Fruit fly (Drosophila melanogaster): ENCODE data around the gene CG15564.

DNA sequence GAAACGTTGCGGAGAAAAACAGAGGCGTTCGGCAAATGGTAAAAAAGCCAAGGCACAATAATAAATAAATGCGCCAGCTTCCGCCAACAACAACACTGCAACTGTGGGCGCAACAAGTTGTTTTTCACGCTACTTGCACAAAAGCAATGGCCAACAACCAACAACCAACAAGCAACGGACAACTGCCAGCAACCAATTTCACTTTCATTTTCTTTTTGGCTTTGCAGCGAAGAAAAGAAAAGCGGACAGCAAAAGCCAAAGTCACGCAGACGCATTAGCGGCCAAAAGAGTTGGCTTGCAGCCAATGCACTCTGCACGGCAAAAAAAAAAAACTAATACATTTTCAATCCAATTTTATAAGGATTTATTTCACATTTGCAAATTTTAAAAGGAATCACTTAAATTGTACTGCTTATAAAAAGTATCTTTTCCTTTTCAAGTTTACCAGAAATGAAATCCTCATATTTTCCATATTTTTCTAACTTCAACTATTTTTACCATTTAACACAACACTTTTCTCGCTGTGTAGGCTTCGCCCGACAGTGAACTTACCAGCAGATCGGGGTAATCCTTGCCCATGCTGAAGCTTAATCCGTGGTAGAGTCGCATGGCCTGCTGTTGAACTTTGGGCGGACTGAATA, 16.1 kb upstream of the CG15564 start:
- no peak for TF ChIP-seq CG12744 (GFP tag; optimal IDR thresholded peaks at IDR 0.05)
- no peak for TF ChIP-seq CG9215 (GFP tag; IDR thresholded peaks at IDR 0.05)
- no peak for TF ChIP-seq gfzf (GFP tag; optimal IDR thresholded peaks at IDR 0.05)
- no peak for TF ChIP-seq sqz (GFP tag; optimal IDR thresholded peaks at IDR 0.05)
- no peak for TF ChIP-seq ftz-f1 (GFP tag; optimal IDR thresholded peaks at IDR 0.05)
- no peak for TF ChIP-seq CG33557 (GFP tag; optimal IDR thresholded peaks at IDR 0.05)
- no peak for TF ChIP-seq sug (tag; optimal IDR thresholded peaks at IDR 0.05)
- TF ChIP-seq Dll (GFP tag; IDR thresholded peaks at IDR 0.05; ENCODE audit: partially characterized antibody) = no peak
- TF ChIP-seq CG3407 (GFP tag; optimal IDR thresholded peaks at IDR 0.05) = no peak
- TF ChIP-seq ase (GFP tag; IDR thresholded peaks at IDR 0.05) = no peak
- TF ChIP-seq Hmr (GFP tag; optimal IDR thresholded peaks at IDR 0.05) = no peak
- TF ChIP-seq Sin3A (optimal IDR thresholded peaks at IDR 0.05) = no peak

Measured in whole organism, embryonic.